Worm (Caenorhabditis elegans): ENCODE results near the gene M151.7.

DNA sequence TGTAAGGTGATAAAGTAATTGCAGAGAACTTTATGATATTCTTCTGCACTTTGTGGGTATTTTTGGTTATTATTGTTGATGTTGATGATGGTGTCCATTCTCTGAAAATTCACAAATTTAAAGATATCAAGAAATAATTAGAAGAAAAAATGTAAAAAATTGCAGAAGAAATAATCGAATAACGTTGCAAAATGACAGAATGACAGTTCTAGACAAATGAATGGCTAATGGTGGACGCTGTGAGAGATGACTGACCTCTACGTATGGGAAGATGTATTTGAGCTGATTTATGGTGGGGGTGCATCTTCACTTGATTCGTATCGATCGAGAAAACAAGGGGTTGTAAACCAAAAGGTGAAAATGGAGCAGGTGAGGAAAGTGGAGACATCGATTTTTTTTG lies 51.4 kb downstream of the M151.7 start, which contains the start of gene sea-1:
- no peak for TF ChIP-seq B0310.2 (tag; optimal IDR thresholded peaks at IDR 0.05)
- TF ChIP-seq tbx-11 (GFP tag; IDR thresholded peaks at IDR 0.05) = no peak
- TF ChIP-seq scrt-1 (GFP tag; IDR thresholded peaks at IDR 0.05) = no peak
- no peak for TF ChIP-seq aly-1 (tag; optimal IDR thresholded peaks at IDR 0.05)
- TF ChIP-seq ama-1 (optimal IDR thresholded peaks at IDR 0.05) = no peak
- TF ChIP-seq hmbx-1 (tag; optimal IDR thresholded peaks at IDR 0.05) = no peak
- TF ChIP-seq ets-7 (tag; optimal IDR thresholded peaks at IDR 0.05) = no peak
- no peak for TF ChIP-seq tbx-37 (GFP tag; conservative IDR thresholded peaks at IDR 0.05)
